ENCODE assay signal across 5 fruit fly cellular contexts in genomic region chr3L:16189925-16190231, dm6.
TF ChIP-seq lines count a peak whose summit lies in the region.

No protein-coding gene starts in this region.

- TF ChIP-seq CTCF in whole organism, embryonic (GFP tag; optimal IDR thresholded peaks at IDR 0.05; lab: Kevin White, UChicago): no peak

TF ChIP-seq in whole organism, 6 proteins besides CTCF, POLR2A, EP300 and RAD21:
- TF ChIP-seq EcR (GFP tag; optimal IDR thresholded peaks at IDR 0.05; lab: Kevin White, UChicago) (no peak), Dll (optimal IDR thresholded peaks at IDR 0.05; lab: Kevin White, UChicago) (peak; percentile 2)

TF ChIP-seq in whole organism, embryonic, 481 proteins besides CTCF, POLR2A, EP300 and RAD21:
- TF ChIP-seq Med (GFP tag; lab: Kevin White, UChicago): no peak
- peak; percentile 37; the same call in 1 of the 2 replicates for TF ChIP-seq CG16779 (GFP tag; IDR thresholded peaks at IDR 0.05; lab: Robert Waterston, UW)
- peak; percentile 75 for TF ChIP-seq Ets65A (GFP tag; lab: Kevin White, UChicago)
- no peak for TF ChIP-seq chif (GFP tag; optimal IDR thresholded peaks at IDR 0.05; lab: Kevin White, UChicago)
- TF ChIP-seq Ets97D (GFP tag; optimal IDR thresholded peaks at IDR 0.05; lab: Kevin White, UChicago): no peak

TF ChIP-seq in whole organism, prepupa, 60 proteins besides CTCF, POLR2A, EP300 and RAD21:
- TF ChIP-seq CG10631 (GFP tag; optimal IDR thresholded peaks at IDR 0.05; lab: Kevin White, UChicago): no peak
- no peak for TF ChIP-seq CG9139 (GFP tag; optimal IDR thresholded peaks at IDR 0.05; lab: Kevin White, UChicago)
- TF ChIP-seq CG15336 (GFP tag; IDR thresholded peaks at IDR 0.05; lab: Robert Waterston, UW): no peak
- TF ChIP-seq eg (GFP tag; IDR thresholded peaks at IDR 0.05; lab: Robert Waterston, UW): no peak
- TF ChIP-seq CG1621 (tag; optimal IDR thresholded peaks at IDR 0.05; lab: Kevin White, UChicago): peak; percentile 33
- TF ChIP-seq Sox14 (GFP tag; optimal IDR thresholded peaks at IDR 0.05; lab: Kevin White, UChicago): no peak
- no peak for TF ChIP-seq CG11762 (GFP tag; optimal IDR thresholded peaks at IDR 0.05; lab: Kevin White, UChicago; ENCODE audit: insufficient read depth)
- TF ChIP-seq Met (GFP tag; optimal IDR thresholded peaks at IDR 0.05; lab: Kevin White, UChicago): no peak
- TF ChIP-seq CG10669 (GFP tag; optimal IDR thresholded peaks at IDR 0.05; lab: Kevin White, UChicago): no peak
- TF ChIP-seq svp (GFP tag; lab: Kevin White, UChicago): peak; percentile 37
- peak; percentile 55 for TF ChIP-seq CG6854 (GFP tag; optimal IDR thresholded peaks at IDR 0.05; lab: Kevin White, UChicago)
- peak; percentile 2 for TF ChIP-seq dsx (GFP tag; optimal IDR thresholded peaks at IDR 0.05; lab: Kevin White, UChicago; ENCODE audit: poor library complexity, severe bottlenecking)
- TF ChIP-seq topi (GFP tag; optimal IDR thresholded peaks at IDR 0.05; lab: Kevin White, UChicago): no peak
- peak; percentile 51 for TF ChIP-seq Eip78C (GFP tag; lab: Kevin White, UChicago)
- no peak for TF ChIP-seq Lpt (GFP tag; optimal IDR thresholded peaks at IDR 0.05; lab: Kevin White, UChicago)
TF ChIP-seq in whole organism, prepupa: peak in this region for 5.

TF ChIP-seq in whole organism, pupa, 21 proteins besides CTCF, POLR2A, EP300 and RAD21:
- TF ChIP-seq rn (GFP tag; IDR thresholded peaks at IDR 0.05; lab: Robert Waterston, UW) (no peak), Pif1A (GFP tag; optimal IDR thresholded peaks at IDR 0.05; lab: Kevin White, UChicago) (no peak), CG32121 (GFP tag; IDR thresholded peaks at IDR 0.05; lab: Robert Waterston, UW) (no peak), CG15710 (tag; optimal IDR thresholded peaks at IDR 0.05; lab: Kevin White, UChicago) (no peak), CG10348 (GFP tag; IDR thresholded peaks at IDR 0.05; lab: Robert Waterston, UW) (no peak), CG4496 (GFP tag; IDR thresholded peaks at IDR 0.05; lab: Robert Waterston, UW) (no peak), fd96Ca (GFP tag; IDR thresholded peaks at IDR 0.05; lab: Robert Waterston, UW) (0 out of 3 replicates have a peak, but pooled peaks have one; percentile 15), Ets98B (GFP tag; IDR thresholded peaks at IDR 0.05; lab: Robert Waterston, UW) (no peak), CG13204 (GFP tag; optimal IDR thresholded peaks at IDR 0.05; lab: Kevin White, UChicago) (peak; percentile 81), CG34367 (tag; optimal IDR thresholded peaks at IDR 0.05; lab: Kevin White, UChicago) (no peak), EcR (GFP tag; optimal IDR thresholded peaks at IDR 0.05; lab: Kevin White, UChicago) (peak; percentile 33), Snoo (tag; optimal IDR thresholded peaks at IDR 0.05; lab: Kevin White, UChicago) (peak; percentile 31), CG12605 (GFP tag; IDR thresholded peaks at IDR 0.05; lab: Robert Waterston, UW) (no peak), CG8301 (tag; optimal IDR thresholded peaks at IDR 0.05; lab: Kevin White, UChicago) (no peak), gl (tag; optimal IDR thresholded peaks at IDR 0.05; lab: Kevin White, UChicago) (no peak), CG17806 (tag; optimal IDR thresholded peaks at IDR 0.05; lab: Kevin White, UChicago) (no peak), D1 (tag; optimal IDR thresholded peaks at IDR 0.05; lab: Kevin White, UChicago) (no peak), CG9948 (tag; optimal IDR thresholded peaks at IDR 0.05; lab: Kevin White, UChicago) (no peak), Pif1B (GFP tag; optimal IDR thresholded peaks at IDR 0.05; lab: Kevin White, UChicago) (no peak), CG14655 (GFP tag; optimal IDR thresholded peaks at IDR 0.05; lab: Kevin White, UChicago) (no peak), CG8159 (tag; optimal IDR thresholded peaks at IDR 0.05; lab: Kevin White, UChicago) (no peak)
TF ChIP-seq in whole organism, pupa: peak in this region for 4.

TF ChIP-seq in whole organism, wandering third instar larva, 38 proteins besides CTCF, POLR2A, EP300 and RAD21:
- TF ChIP-seq Abd-B (GFP tag; optimal IDR thresholded peaks at IDR 0.05; lab: Kevin White, UChicago): no peak
- TF ChIP-seq CrebA (GFP tag; optimal IDR thresholded peaks at IDR 0.05; lab: Kevin White, UChicago; ENCODE audit: borderline replicate concordance): no peak
- no peak for TF ChIP-seq woc (GFP tag; optimal IDR thresholded peaks at IDR 0.05; lab: Kevin White, UChicago)
- peak; percentile 13 for TF ChIP-seq fru (GFP tag; optimal IDR thresholded peaks at IDR 0.05; lab: Kevin White, UChicago)
- peak; percentile 31 for TF ChIP-seq Dif (GFP tag; optimal IDR thresholded peaks at IDR 0.05; lab: Kevin White, UChicago; ENCODE audit: partially characterized antibody)
- no peak for TF ChIP-seq Mio (GFP tag; optimal IDR thresholded peaks at IDR 0.05; lab: Kevin White, UChicago)
- peak; percentile 7 for TF ChIP-seq Hr83 (GFP tag; optimal IDR thresholded peaks at IDR 0.05; lab: Kevin White, UChicago; ENCODE audit: poor library complexity, severe bottlenecking)
- peak; percentile 23 for TF ChIP-seq br (GFP tag; optimal IDR thresholded peaks at IDR 0.05; lab: Kevin White, UChicago)
- peak in 1 of 2 experiments; percentile 11 for TF ChIP-seq foxo (GFP tag; optimal IDR thresholded peaks at IDR 0.05; lab: Kevin White, UChicago)
- TF ChIP-seq brk (GFP tag; optimal IDR thresholded peaks at IDR 0.05; lab: Kevin White, UChicago): no peak
- TF ChIP-seq Hnf4 (GFP tag; optimal IDR thresholded peaks at IDR 0.05; lab: Kevin White, UChicago): peak; percentile 55
- no peak for TF ChIP-seq Rel (GFP tag; optimal IDR thresholded peaks at IDR 0.05; lab: Kevin White, UChicago)
- TF ChIP-seq Rel (tag; optimal IDR thresholded peaks at IDR 0.05; lab: Kevin White, UChicago): peak; percentile 14
TF ChIP-seq in whole organism, wandering third instar larva: peak in this region for 7.
